Fruit fly (Drosophila melanogaster) whole organism, embryonic: ENCODE measurements around the gene Neu2.
A peak's percentile ranks its signal among the peaks of the same experiment; 100 is the strongest.

Experiments
- Adf1 ChIP-seq: fragments of 200-800 bp; sonication (Bioruptor generic); IDR thresholded peaks from 2 replicates; pipeline ENCODE4 v1.3.6; 2022; ENCODE audit warnings: missing biosample characterization, missing genetic modification characterization
- Bteb2 ChIP-seq: fragments of 200-800 bp; sonication (Bioruptor generic); optimal IDR thresholded peaks from 2 replicates; lab custom pipeline; 2016; ENCODE audit warnings: missing biosample characterization, missing genetic modification characterization
- C15 ChIP-seq: fragments of 200-800 bp; sonication (Bioruptor generic); IDR thresholded peaks from 3 replicates; pipeline ENCODE4 v1.3.6; 2022; ENCODE audit warnings: missing biosample characterization, missing genetic modification characterization
- CG10431 ChIP-seq: fragments of 200-800 bp; sonication (Bioruptor generic); optimal IDR thresholded peaks from 3 replicates; lab custom pipeline; 2018; ENCODE audit warnings: missing biosample characterization, mild to moderate bottlenecking, missing genetic modification characterization
- CG11398 ChIP-seq: fragments of 200-800 bp; sonication (Bioruptor generic); optimal IDR thresholded peaks from 2 replicates; lab custom pipeline; 2016; ENCODE audit warnings: missing biosample characterization, missing genetic modification characterization
- CG11560 ChIP-seq: fragments of 200-800 bp; sonication (Bioruptor generic); IDR thresholded peaks from 3 replicates; pipeline ENCODE4 v1.3.6; 2022; ENCODE audit warnings: missing biosample characterization, missing genetic modification characterization
- CG12236 ChIP-seq: fragments of 200-800 bp; sonication (Bioruptor generic); optimal IDR thresholded peaks from 2 replicates; lab custom pipeline; 2016; ENCODE audit warnings: missing biosample characterization, missing genetic modification characterization
- CG15011 ChIP-seq: fragments of 200-800 bp; sonication (Bioruptor generic); optimal IDR thresholded peaks from 3 replicates; lab custom pipeline; 2018; ENCODE audit warnings: missing biosample characterization, mild to moderate bottlenecking, missing genetic modification characterization
- CG1602 ChIP-seq: fragments of 200-800 bp; sonication (Bioruptor generic); optimal IDR thresholded peaks from 3 replicates; lab custom pipeline; 2016; ENCODE audit warnings: missing biosample characterization, missing genetic modification characterization
- CG16815 ChIP-seq: fragments of 200-800 bp; sonication (Bioruptor generic); optimal IDR thresholded peaks from 3 replicates; lab custom pipeline; 2017; ENCODE audit warnings: missing biosample characterization, mild to moderate bottlenecking, missing genetic modification characterization
- CG18764 ChIP-seq: fragments of 200-800 bp; sonication (Bioruptor generic); optimal IDR thresholded peaks from 3 replicates; lab custom pipeline; 2016; ENCODE audit warnings: missing biosample characterization, missing genetic modification characterization
- CG2678 ChIP-seq: fragments of 200-800 bp; sonication (Bioruptor generic); optimal IDR thresholded peaks from 3 replicates; lab custom pipeline; 2019; ENCODE audit warnings: missing biosample characterization, mild to moderate bottlenecking, missing genetic modification characterization, moderate library complexity
- CG32532 ChIP-seq: fragments of 200-800 bp; sonication (Bioruptor generic); IDR thresholded peaks from 2 replicates; pipeline ENCODE4 v1.3.6; 2022; ENCODE audit warnings: missing biosample characterization, missing genetic modification characterization
- CG32767 ChIP-seq: fragments of 200-800 bp; sonication (Bioruptor generic); IDR thresholded peaks from 2 replicates; pipeline ENCODE4 v1.3.6; 2022; ENCODE audit warnings: missing biosample characterization, missing genetic modification characterization
- CG42726 ChIP-seq: fragments of 200-800 bp; sonication (Bioruptor generic); IDR thresholded peaks from 2 replicates; pipeline ENCODE4 v1.3.6; 2022; ENCODE audit warnings: missing biosample characterization, missing genetic modification characterization; ENCODE audit not compliant: partially characterized antibody
- CG4328 ChIP-seq: fragments of 200-800 bp; sonication (Bioruptor generic); optimal IDR thresholded peaks from 3 replicates; lab custom pipeline; 2017; ENCODE audit warnings: missing biosample characterization, missing genetic modification reagents, missing genetic modification characterization
- CG4360 ChIP-seq: fragments of 200-800 bp; sonication (Bioruptor generic); IDR thresholded peaks from 2 replicates; pipeline ENCODE4 v1.3.6; 2022; ENCODE audit warnings: missing biosample characterization, missing genetic modification characterization
- CG6791 ChIP-seq: fragments of 200-800 bp; sonication (Bioruptor generic); IDR thresholded peaks from 3 replicates; pipeline ENCODE4 v1.3.6; 2022; ENCODE audit warnings: missing biosample characterization, missing genetic modification characterization; ENCODE audit not compliant: partially characterized antibody
- CG6813 ChIP-seq: fragments of 200-800 bp; sonication (Bioruptor generic); optimal IDR thresholded peaks from 2 replicates; lab custom pipeline; 2017; ENCODE audit warnings: missing biosample characterization, missing genetic modification characterization, mild to moderate bottlenecking, moderate library complexity, missing genetic modification reagents
- CG9609 ChIP-seq: fragments of 200-800 bp; sonication (Bioruptor generic); optimal IDR thresholded peaks from 3 replicates; lab custom pipeline; 2016; ENCODE audit warnings: missing biosample characterization, missing genetic modification characterization
- D19B ChIP-seq: fragments of 200-800 bp; sonication (Bioruptor generic); optimal IDR thresholded peaks from 2 replicates; lab custom pipeline; 2017; ENCODE audit warnings: missing biosample characterization, mild to moderate bottlenecking, missing genetic modification characterization
- Doc2 ChIP-seq: fragments of 200-800 bp; sonication (Bioruptor generic); IDR thresholded peaks from 2 replicates; pipeline ENCODE4 v1.3.6; 2022; ENCODE audit warnings: missing biosample characterization, missing genetic modification characterization
- ERR ChIP-seq: fragments of 200-800 bp; sonication (Bioruptor generic); optimal IDR thresholded peaks from 2 replicates; lab custom pipeline; 2016; ENCODE audit warnings: missing biosample characterization, missing genetic modification characterization
- Ets65A ChIP-seq: fragments of 200-800 bp; sonication (Bioruptor generic); peaks from one replicate; lab custom pipeline; 2016; ENCODE audit warnings: missing biosample characterization, missing genetic modification characterization
- H15 ChIP-seq: fragments of 200-800 bp; sonication (Bioruptor generic); IDR thresholded peaks from 3 replicates; pipeline ENCODE4 v1.3.6; 2022; ENCODE audit warnings: missing biosample characterization, missing genetic modification characterization
- HLHmδ ChIP-seq: fragments of 200-800 bp; sonication (Bioruptor generic); optimal IDR thresholded peaks from 2 replicates; lab custom pipeline; 2018; ENCODE audit warnings: missing biosample characterization, mild to moderate bottlenecking, missing genetic modification characterization, moderate library complexity
- HmgZ ChIP-seq: fragments of 200-800 bp; sonication (Bioruptor generic); optimal IDR thresholded peaks from 2 replicates; lab custom pipeline; 2018; ENCODE audit warnings: missing biosample characterization, mild to moderate bottlenecking, missing genetic modification characterization
- Hmx ChIP-seq: fragments of 200-800 bp; sonication (Bioruptor generic); optimal IDR thresholded peaks from 2 replicates; lab custom pipeline; 2016; ENCODE audit warnings: missing biosample characterization, missing genetic modification characterization
- Mad ChIP-seq: fragments of 200-800 bp; sonication (Bioruptor generic); optimal IDR thresholded peaks from 2 replicates; lab custom pipeline; 2016; ENCODE audit warnings: missing biosample characterization, missing genetic modification characterization
- NK7.1 ChIP-seq: fragments of 200-800 bp; sonication (Bioruptor generic); optimal IDR thresholded peaks from 3 replicates; lab custom pipeline; 2016; ENCODE audit warnings: missing biosample characterization, missing genetic modification characterization
- Oaz ChIP-seq: fragments of 200-800 bp; sonication (Bioruptor generic); IDR thresholded peaks from 2 replicates; pipeline ENCODE4 v1.3.6; 2022; ENCODE audit warnings: missing biosample characterization, missing genetic modification characterization
- Poxn ChIP-seq: fragments of 200-800 bp; sonication (Bioruptor generic); IDR thresholded peaks from 2 replicates; pipeline ENCODE4 v1.3.6; 2022; ENCODE audit warnings: missing biosample characterization, missing genetic modification characterization
- Scr ChIP-seq: fragments of 200-800 bp; sonication (Bioruptor generic); IDR thresholded peaks from 2 replicates; pipeline ENCODE4 v1.3.6; 2022; ENCODE audit warnings: missing biosample characterization, missing genetic modification characterization; ENCODE audit not compliant: partially characterized antibody
- Taf1 ChIP-seq: fragments of 200-800 bp; sonication (Bioruptor generic); IDR thresholded peaks from 2 replicates; pipeline ENCODE4 v1.3.6; 2022; ENCODE audit warnings: missing biosample characterization, missing genetic modification characterization
- ap ChIP-seq: fragments of 200-800 bp; sonication (Bioruptor generic); IDR thresholded peaks from 2 replicates; pipeline ENCODE4 v1.3.6; 2022; ENCODE audit warnings: missing biosample characterization, missing genetic modification characterization
- bab2 ChIP-seq: fragments of 200-800 bp; sonication (Bioruptor generic); optimal IDR thresholded peaks from 2 replicates; lab custom pipeline; 2016; ENCODE audit warnings: missing biosample characterization, missing genetic modification characterization
- corto ChIP-seq: fragments of 200-800 bp; sonication (Bioruptor generic); optimal IDR thresholded peaks from 2 replicates; lab custom pipeline; 2016; ENCODE audit warnings: missing biosample characterization, mild to moderate bottlenecking, missing genetic modification characterization, moderate library complexity
- eyg ChIP-seq: fragments of 200-800 bp; sonication (Bioruptor generic); optimal IDR thresholded peaks from 3 replicates; lab custom pipeline; 2016; ENCODE audit warnings: missing biosample characterization, missing genetic modification characterization
- gsb ChIP-seq: fragments of 200-800 bp; sonication (Bioruptor generic); IDR thresholded peaks from 2 replicates; pipeline ENCODE4 v1.3.6; 2022; ENCODE audit warnings: missing biosample characterization, missing genetic modification characterization
- hkb ChIP-seq, 2 experiments: fragments of 200-800 bp in 1 of 2; fragments of >200 bp in 1 of 2; sonication (Bioruptor generic) in 1 of 2; IDR thresholded peaks in 1 of 2; optimal IDR thresholded peaks in 1 of 2; 2 replicates each; pipeline versions ENCODE4 v1.3.6 to Lab custom; 2017 to 2022; ENCODE audit warnings: missing biosample characterization in 1 of 2, missing genetic modification characterization in 1 of 2
- ind ChIP-seq: fragments of 200-800 bp; sonication (Bioruptor generic); optimal IDR thresholded peaks from 3 replicates; lab custom pipeline; 2016; ENCODE audit warnings: missing biosample characterization, missing genetic modification characterization
- lola ChIP-seq, 3 experiments: fragments of >200 bp in 2 of 3; fragments of 200-800 bp in 1 of 3; sonication (Bioruptor generic) in 1 of 3; optimal IDR thresholded peaks; 2 replicates each; lab custom pipeline; 2017 to 2019; ENCODE audit warnings: missing biosample characterization in 3 of 3, missing genetic modification characterization in 3 of 3, mild to moderate bottlenecking in 1 of 3, moderate library complexity in 1 of 3
- pnt ChIP-seq: fragments of 200-800 bp; sonication (Bioruptor generic); optimal IDR thresholded peaks from 3 replicates; lab custom pipeline; 2016; ENCODE audit warnings: missing biosample characterization, missing genetic modification characterization
- psq ChIP-seq: fragments of 200-800 bp; sonication (Bioruptor generic); optimal IDR thresholded peaks from 2 replicates; lab custom pipeline; 2017; ENCODE audit warnings: missing biosample characterization, missing genetic modification characterization
- row ChIP-seq: fragments of 200-800 bp; sonication (Bioruptor generic); IDR thresholded peaks from 3 replicates; pipeline ENCODE4 v1.3.6; 2022; ENCODE audit warnings: missing biosample characterization, missing genetic modification characterization
- salm ChIP-seq: fragments of 200-800 bp; sonication (Bioruptor generic); optimal IDR thresholded peaks from 2 replicates; lab custom pipeline; 2018; ENCODE audit warnings: missing biosample characterization, mild to moderate bottlenecking, missing genetic modification characterization
- sc ChIP-seq, 3 experiments: fragments of >200 bp in 2 of 3; fragments of 200-800 bp in 1 of 3; sonication (Bioruptor generic) in 1 of 3; optimal IDR thresholded peaks; 2 replicates in 2 of 3; 3 replicates in 1 of 3; lab custom pipeline; 2017; ENCODE audit warnings: mild to moderate bottlenecking in 1 of 3, missing biosample characterization in 1 of 3, missing genetic modification characterization in 1 of 3, missing genetic modification reagents in 1 of 3
- scrt ChIP-seq: fragments of 200-800 bp; sonication (Bioruptor generic); optimal IDR thresholded peaks from 2 replicates; lab custom pipeline; 2018; ENCODE audit warnings: missing biosample characterization, mild to moderate bottlenecking, missing genetic modification characterization, moderate library complexity
- slou ChIP-seq: fragments of 200-800 bp; sonication (Bioruptor generic); optimal IDR thresholded peaks from 3 replicates; lab custom pipeline; 2016; ENCODE audit warnings: missing biosample characterization, missing genetic modification characterization
- vfl ChIP-seq: fragments of 200-800 bp; sonication (Bioruptor generic); optimal IDR thresholded peaks from 2 replicates; lab custom pipeline; 2016; ENCODE audit warnings: missing biosample characterization, missing genetic modification characterization
- wor ChIP-seq: fragments of 200-800 bp; sonication (Bioruptor generic); IDR thresholded peaks from 2 replicates; pipeline ENCODE4 v1.3.6; 2022; ENCODE audit warnings: missing biosample characterization, missing genetic modification characterization

Neu2 gene

dm6 chr3L:21445704-21446103 lies 44.7 kb downstream of the Neu2 start, which contains the start of gene Syx7 (continued):
- TF ChIP-seq CG4360, result no peak
- TF ChIP-seq CG6791 (GFP tag; lab: Robert Waterston, UW), result 0 out of 3 replicates have a peak, but pooled peaks have one; percentile 5
- TF ChIP-seq bab2 (GFP tag; lab: Kevin White, UChicago), result peak; percentile 26
- TF ChIP-seq Ets65A (GFP tag; lab: Kevin White, UChicago), result peak; percentile 64
- no peak for TF ChIP-seq scrt (GFP tag; lab: Kevin White, UChicago)
- no peak for TF ChIP-seq corto
- TF ChIP-seq CG18764 (GFP tag; lab: Kevin White, UChicago), result no peak
- no peak for TF ChIP-seq wor (GFP tag; lab: Robert Waterston, UW)
- no peak for TF ChIP-seq hkb (optimal IDR thresholded peaks at IDR 0.05; lab: Kevin White, UChicago)
- no peak for TF ChIP-seq hkb (GFP tag; IDR thresholded peaks at IDR 0.05; lab: Robert Waterston, UW)
- no peak for TF ChIP-seq eyg
- TF ChIP-seq H15 (GFP tag; lab: Robert Waterston, UW), result no peak
- TF ChIP-seq Oaz (GFP tag; lab: Robert Waterston, UW), result no peak
- TF ChIP-seq CG42726 (GFP tag; lab: Robert Waterston, UW), result peak; percentile 59; the same call in 1 of the 2 replicates
- no peak for TF ChIP-seq sc (optimal IDR thresholded peaks at IDR 0.05; lab: Kevin White, UChicago)
- no peak for TF ChIP-seq sc (GFP tag; optimal IDR thresholded peaks at IDR 0.05; lab: Kevin White, UChicago)
- no peak for TF ChIP-seq C15
- TF ChIP-seq HmgZ (tag; lab: Kevin White, UChicago), result peak; percentile 88
- TF ChIP-seq Scr, result peak; percentile 62
- no peak for TF ChIP-seq Taf1 (GFP tag; lab: Robert Waterston, UW)
- no peak for TF ChIP-seq NK7.1 (GFP tag; lab: Kevin White, UChicago)
- no peak for TF ChIP-seq HLHmδ (GFP tag; lab: Kevin White, UChicago)
- no peak for TF ChIP-seq CG11560 (tag; lab: Robert Waterston, UW)
- no peak for TF ChIP-seq Poxn (GFP tag; lab: Robert Waterston, UW)
- peak; percentile 36 for TF ChIP-seq vfl (GFP tag; lab: Kevin White, UChicago)
- peak; percentile 33 for TF ChIP-seq ERR (GFP tag; lab: Kevin White, UChicago)
- TF ChIP-seq CG6813 (GFP tag; lab: Kevin White, UChicago), result no peak
- no peak for TF ChIP-seq Hmx
- TF ChIP-seq CG9609 (GFP tag; lab: Kevin White, UChicago), result peak; percentile 38
- no peak for TF ChIP-seq salm (tag; lab: Kevin White, UChicago)
- no peak for TF ChIP-seq psq
- TF ChIP-seq CG4328 (GFP tag; lab: Kevin White, UChicago), result no peak
- TF ChIP-seq CG10431, result no peak
- no peak for TF ChIP-seq gsb
- TF ChIP-seq slou (GFP tag; lab: Kevin White, UChicago), result no peak
- no peak for TF ChIP-seq CG32767 (GFP tag; lab: Robert Waterston, UW)
- no peak for TF ChIP-seq CG32532 (GFP tag; lab: Robert Waterston, UW)
- no peak for TF ChIP-seq CG15011 (GFP tag; lab: Kevin White, UChicago)
- no peak for TF ChIP-seq CG1602 (GFP tag; lab: Kevin White, UChicago)
- TF ChIP-seq CG11398 (GFP tag; lab: Kevin White, UChicago), result no peak
- TF ChIP-seq pnt (GFP tag; lab: Kevin White, UChicago), result no peak
- TF ChIP-seq ap (GFP tag; lab: Robert Waterston, UW), result no peak
- TF ChIP-seq Doc2 (GFP tag; lab: Robert Waterston, UW), result no peak
- TF ChIP-seq Mad (GFP tag; lab: Kevin White, UChicago), result peak; percentile 19
- TF ChIP-seq ind (GFP tag; lab: Kevin White, UChicago), result no peak
- TF ChIP-seq CG12236 (GFP tag; lab: Kevin White, UChicago), result no peak
- TF ChIP-seq row (GFP tag; lab: Robert Waterston, UW), result no peak
- no peak for TF ChIP-seq Adf1
- no peak for TF ChIP-seq CG2678 (tag; lab: Kevin White, UChicago)
- no peak for TF ChIP-seq Bteb2 (GFP tag; lab: Kevin White, UChicago)
- no peak for TF ChIP-seq CG16815 (GFP tag; lab: Kevin White, UChicago)
- TF ChIP-seq lola (GFP tag; optimal IDR thresholded peaks at IDR 0.05; lab: Kevin White, UChicago), result no peak
- no peak for TF ChIP-seq D19B
